Fruit fly (Drosophila melanogaster): ENCODE measurements around the gene Sirt1.
A peak's percentile ranks its signal among the peaks of the same experiment; 100 is the strongest.

The Sirt1 gene

dm6 chr2L:13203437-13204137, 38.2 kb downstream of the Sirt1 start, which contains the start of gene Pect (continued):
- peak; percentile 63 for TF ChIP-seq CG13287 (GFP tag; IDR thresholded peaks at IDR 0.05; ENCODE audit: partially characterized antibody)
- TF ChIP-seq B-H2 (GFP tag; optimal IDR thresholded peaks at IDR 0.05), result no peak
- TF ChIP-seq CG2120 (GFP tag; optimal IDR thresholded peaks at IDR 0.05), result no peak
- peak; percentile 60 for TF ChIP-seq Lhr (GFP tag; optimal IDR thresholded peaks at IDR 0.05)
- TF ChIP-seq NfI (GFP tag; optimal IDR thresholded peaks at IDR 0.05), result no peak
- peak; percentile 60; the same call in 1 of the 2 replicates for TF ChIP-seq CG32532 (GFP tag; IDR thresholded peaks at IDR 0.05)
- TF ChIP-seq tx (GFP tag; optimal IDR thresholded peaks at IDR 0.05), result no peak
- TF ChIP-seq CG15269 (tag; optimal IDR thresholded peaks at IDR 0.05), result no peak
- TF ChIP-seq Chrac-16 (GFP tag; optimal IDR thresholded peaks at IDR 0.05), result no peak
- peak; percentile 8 for TF ChIP-seq CG12155 (GFP tag; optimal IDR thresholded peaks at IDR 0.05)
- no peak for TF ChIP-seq hb (GFP tag; IDR thresholded peaks at IDR 0.05; ENCODE audit: partially characterized antibody)
- no peak for TF ChIP-seq Nf-YA (GFP tag; IDR thresholded peaks at IDR 0.05)
- TF ChIP-seq CG17612 (GFP tag; IDR thresholded peaks at IDR 0.05), result no peak
- TF ChIP-seq kay (GFP tag; optimal IDR thresholded peaks at IDR 0.05), result no peak
- TF ChIP-seq CG2202 (tag; optimal IDR thresholded peaks at IDR 0.05), result no peak
- peak; percentile 63 for TF ChIP-seq CG12391 (tag; optimal IDR thresholded peaks at IDR 0.05)
- TF ChIP-seq Hr51 (GFP tag; optimal IDR thresholded peaks at IDR 0.05), result no peak
- no peak for TF ChIP-seq exex (tag; optimal IDR thresholded peaks at IDR 0.05)
- TF ChIP-seq al (GFP tag; IDR thresholded peaks at IDR 0.05), result 0 out of 2 replicates have a peak, but pooled peaks have one; percentile 27
- no peak for TF ChIP-seq lbe (GFP tag; optimal IDR thresholded peaks at IDR 0.05)
- TF ChIP-seq CG42726 (GFP tag; IDR thresholded peaks at IDR 0.05; ENCODE audit: partially characterized antibody), result no peak
- TF ChIP-seq ssp (GFP tag; IDR thresholded peaks at IDR 0.05), result no peak
- peak; percentile 29 for TF ChIP-seq sug (tag; optimal IDR thresholded peaks at IDR 0.05)
- TF ChIP-seq slou (GFP tag; optimal IDR thresholded peaks at IDR 0.05), result no peak
- TF ChIP-seq repo (GFP tag; optimal IDR thresholded peaks at IDR 0.05), result no peak
- no peak for TF ChIP-seq Mes4 (GFP tag; optimal IDR thresholded peaks at IDR 0.05)
- peak; percentile 24 for TF ChIP-seq Antp (GFP tag; optimal IDR thresholded peaks at IDR 0.05)
- no peak for TF ChIP-seq CG10462 (GFP tag; optimal IDR thresholded peaks at IDR 0.05)
- TF ChIP-seq knrl (GFP tag; IDR thresholded peaks at IDR 0.05; ENCODE audit: partially characterized antibody), result 0 out of 3 replicates have a peak, but pooled peaks have one; percentile 43
- no peak for TF ChIP-seq Side (GFP tag; optimal IDR thresholded peaks at IDR 0.05)
- no peak for TF ChIP-seq CG7271 (tag; optimal IDR thresholded peaks at IDR 0.05)
- TF ChIP-seq CG4282 (GFP tag; optimal IDR thresholded peaks at IDR 0.05), result no peak
- TF ChIP-seq CG8478 (optimal IDR thresholded peaks at IDR 0.05), result no peak
- TF ChIP-seq CG10431 (GFP tag; optimal IDR thresholded peaks at IDR 0.05), result no peak
- TF ChIP-seq Six4 (GFP tag; optimal IDR thresholded peaks at IDR 0.05), result peak; percentile 4
- TF ChIP-seq Elba2 (GFP tag; optimal IDR thresholded peaks at IDR 0.05), result no peak
- no peak for TF ChIP-seq CG3407 (GFP tag; optimal IDR thresholded peaks at IDR 0.05)
- peak; percentile 50 for TF ChIP-seq Dref (GFP tag; IDR thresholded peaks at IDR 0.05)
- TF ChIP-seq Blimp-1 (GFP tag; optimal IDR thresholded peaks at IDR 0.05), result no peak
- TF ChIP-seq pros (GFP tag; optimal IDR thresholded peaks at IDR 0.05), result peak; percentile 31
- no peak for TF ChIP-seq CG9876 (GFP tag; optimal IDR thresholded peaks at IDR 0.05)
- no peak for TF ChIP-seq CG2116 (GFP tag; optimal IDR thresholded peaks at IDR 0.05)
- TF ChIP-seq hth (optimal IDR thresholded peaks at IDR 0.05), result no peak
- TF ChIP-seq Max (GFP tag; optimal IDR thresholded peaks at IDR 0.05), result no peak
- no peak for TF ChIP-seq CG12769 (tag; optimal IDR thresholded peaks at IDR 0.05)
- no peak for TF ChIP-seq pb (GFP tag; optimal IDR thresholded peaks at IDR 0.05)
- TF ChIP-seq stwl (tag; optimal IDR thresholded peaks at IDR 0.05), result peak; percentile 9
- TF ChIP-seq fru (optimal IDR thresholded peaks at IDR 0.05), result no peak
- no peak for TF ChIP-seq sisA (GFP tag; IDR thresholded peaks at IDR 0.05)
- TF ChIP-seq pzg (GFP tag; optimal IDR thresholded peaks at IDR 0.05), result peak; percentile 58
- no peak for TF ChIP-seq Camta (GFP tag; optimal IDR thresholded peaks at IDR 0.05)

All from whole organism, embryonic.